Worm (Caenorhabditis elegans) whole organism, L4 larva: ENCODE data around the gene pqn-53.
"Not testable (repeated sequence)": the region's sequence is repeated elsewhere in the genome, so short reads cannot be mapped to it uniquely, and the experiment has no call there.

Experiments used
- Y48G9A.11 ChIP-seq: fragments of 200-800 bp; sonication (Bioruptor generic); IDR thresholded peaks from 2 replicates; pipeline ENCODE4 v1.3.6; 2022; ENCODE audit warnings: missing genetic modification reagents, missing genetic modification characterization, missing compliant biosample characterization
- Y5F2A.4 ChIP-seq: fragments of 200-800 bp; sonication (Bioruptor generic); optimal IDR thresholded peaks from 2 replicates; lab custom pipeline; 2018; ENCODE audit warnings: mild to moderate bottlenecking, missing genetic modification characterization, missing compliant biosample characterization
- daf-16 ChIP-seq, 3 experiments: sonication (generic microtip); optimal IDR thresholded peaks; 2 replicates each; lab custom pipeline; 2016 to 2017; ENCODE audit warnings: missing genetic modification characterization in 3 of 3, missing genetic modification reagents in 3 of 3, mild to moderate bottlenecking in 2 of 3, missing compliant biosample characterization in 2 of 3, missing biosample characterization in 1 of 3, moderate library complexity in 1 of 3
- dpl-1 ChIP-seq: fragments of 150-350 bp; optimal IDR thresholded peaks from 2 replicates; lab custom pipeline; 2014; ENCODE audit warnings: missing biosample characterization, missing genetic modification reagents, missing genetic modification characterization
- dve-1 ChIP-seq: sonication (generic microtip); optimal IDR thresholded peaks from 2 replicates; lab custom pipeline; 2017; ENCODE audit warnings: antibody characterized with exemption, mild to moderate bottlenecking, missing genetic modification characterization, missing compliant biosample characterization; ENCODE audit not compliant: insufficient read depth
- hlh-30 ChIP-seq: sonication (generic microtip); optimal IDR thresholded peaks from 2 replicates; lab custom pipeline; 2017; ENCODE audit warnings: antibody characterized with exemption, mild to moderate bottlenecking, missing genetic modification characterization, missing compliant biosample characterization; ENCODE audit not compliant: insufficient read depth
- mdt-29 ChIP-seq: fragments of 200-800 bp; sonication (Bioruptor generic); IDR thresholded peaks from 2 replicates; pipeline ENCODE4 v1.3.6; 2022; ENCODE audit warnings: missing genetic modification reagents, missing genetic modification characterization, missing compliant biosample characterization
- mep-1 ChIP-seq: fragments of 150-350 bp; sonication (generic microtip); optimal IDR thresholded peaks from 3 replicates; lab custom pipeline; 2014; ENCODE audit warnings: missing biosample characterization, missing genetic modification characterization
- nhr-102 ChIP-seq: sonication (generic microtip); optimal IDR thresholded peaks from 2 replicates; lab custom pipeline; 2016; ENCODE audit warnings: mild to moderate bottlenecking, missing genetic modification characterization, moderate library complexity, missing compliant biosample characterization
- nhr-28 ChIP-seq: fragments of 150-350 bp; optimal IDR thresholded peaks from 2 replicates; lab custom pipeline; 2014; ENCODE audit warnings: missing biosample characterization, missing genetic modification characterization
- nhr-6 ChIP-seq: fragments of 150-350 bp; optimal IDR thresholded peaks from 2 replicates; lab custom pipeline; 2014; ENCODE audit warnings: missing biosample characterization, missing genetic modification characterization
- nhr-76 ChIP-seq: fragments of 150-350 bp; optimal IDR thresholded peaks from 2 replicates; lab custom pipeline; 2014; ENCODE audit warnings: missing biosample characterization, missing genetic modification characterization
- pqm-1 ChIP-seq: sonication (generic microtip); optimal IDR thresholded peaks from 2 replicates; lab custom pipeline; 2017; ENCODE audit warnings: missing biosample characterization, missing genetic modification characterization

The pqn-53 gene

ce11 chrV:12024273-12024672 is 40.9 kb downstream of the pqn-53 start (continued):
- TF ChIP-seq Y48G9A.11 (GFP tag; lab: Robert Waterston, UW) (0 out of 2 replicates have a peak, but pooled peaks have one; percentile 5), nhr-28 (tag; lab: Kevin White, UChicago) (no peak), mep-1 (tag; lab: Kevin White, UChicago) (peak; percentile 5)

ce11 chrV:12020940-12021339 is 44.3 kb downstream of the pqn-53 start:
- TF ChIP-seq pqm-1 (tag; lab: Kevin White, UChicago) (peak; percentile 69), mdt-29 (no peak), nhr-6 (tag; lab: Kevin White, UChicago) (peak; percentile 29), dve-1 (tag; lab: Kevin White, UChicago) (peak; percentile 42), dpl-1 (GFP tag; lab: Kevin White, UChicago) (no peak), daf-16 (GFP tag; optimal IDR thresholded peaks at IDR 0.05; lab: Kevin White, UChicago) (no peak), daf-16 (tag; optimal IDR thresholded peaks at IDR 0.05; lab: Kevin White, UChicago) (peak; percentile 51), nhr-28 (tag; lab: Kevin White, UChicago) (peak; percentile 67), nhr-102 (tag; lab: Kevin White, UChicago) (no peak), nhr-76 (no peak)
- TF ChIP-seq, all 104 proteins: peak for 5

ce11 chrV:12020026-12020425 is 45.2 kb downstream of the pqn-53 start, which contains the start of gene F10C2.3:
Gene F10C2.3 (plus strand): TSS chrV:12020326.
- not testable (repeated sequence) for TF ChIP-seq dpl-1 (GFP tag; lab: Kevin White, UChicago); Y5F2A.4 (GFP tag; lab: Kevin White, UChicago); hlh-30
- TF ChIP-seq, all 104 proteins: peak for 0; not testable (repeated sequence) for 104
